Worm (Caenorhabditis elegans) whole organism, L4 larva: ENCODE measurements around the gene C34B4.5.

Experiments
- F10B5.3 ChIP-seq: sonication (generic microtip); optimal IDR thresholded peaks from 2 replicates; lab custom pipeline; 2016; ENCODE audit warnings: mild to moderate bottlenecking, missing genetic modification characterization, missing compliant biosample characterization
- T26A8.4 ChIP-seq: fragments of 200-800 bp; sonication (Bioruptor generic); IDR thresholded peaks from 2 replicates; pipeline ENCODE4 v1.3.6; 2022; ENCODE audit warnings: missing genetic modification characterization, missing compliant biosample characterization
- Y5F2A.4 ChIP-seq: fragments of 200-800 bp; sonication (Bioruptor generic); optimal IDR thresholded peaks from 2 replicates; lab custom pipeline; 2018; ENCODE audit warnings: mild to moderate bottlenecking, missing genetic modification characterization, missing compliant biosample characterization
- ZK337.2 ChIP-seq: fragments of 200-800 bp; sonication (Bioruptor generic); IDR thresholded peaks from 2 replicates; pipeline ENCODE4 v1.3.6; 2022; ENCODE audit warnings: missing genetic modification reagents, missing genetic modification characterization, missing compliant biosample characterization
- ceh-44 ChIP-seq: fragments of 200-800 bp; sonication (Bioruptor generic); IDR thresholded peaks from 2 replicates; pipeline ENCODE4 v1.3.6; 2022; ENCODE audit warnings: missing genetic modification reagents, missing genetic modification characterization, missing compliant biosample characterization
- ceh-62 ChIP-seq: sonication (generic microtip); optimal IDR thresholded peaks from 2 replicates; lab custom pipeline; 2017; ENCODE audit warnings: missing biosample characterization, missing genetic modification characterization
- duxl-1 ChIP-seq: sonication (generic microtip); optimal IDR thresholded peaks from 2 replicates; lab custom pipeline; 2016; ENCODE audit warnings: mild to moderate bottlenecking, missing genetic modification characterization, moderate library complexity, missing compliant biosample characterization; ENCODE audit not compliant: poor library complexity
- lsy-2 ChIP-seq, 2 experiments: fragments of 150-350 bp in 1 of 2; sonication (generic microtip) in 1 of 2; optimal IDR thresholded peaks; 2 replicates each; lab custom pipeline; 2014 to 2017; ENCODE audit warnings: missing biosample characterization in 2 of 2, missing genetic modification characterization in 2 of 2
- madf-5 ChIP-seq, 2 experiments: fragments of 200-800 bp; sonication (Bioruptor generic); IDR thresholded peaks; 2 replicates each; pipeline ENCODE4 v1.3.6; 2022; ENCODE audit warnings: missing compliant biosample characterization in 2 of 2, missing genetic modification characterization in 2 of 2
- nhr-10 ChIP-seq: fragments of 150-350 bp; optimal IDR thresholded peaks from 2 replicates; lab custom pipeline; 2014; ENCODE audit warnings: missing biosample characterization, missing genetic modification characterization
- nhr-28 ChIP-seq: fragments of 150-350 bp; optimal IDR thresholded peaks from 2 replicates; lab custom pipeline; 2014; ENCODE audit warnings: missing biosample characterization, missing genetic modification characterization
- nhr-41 ChIP-seq: fragments of 200-800 bp; sonication (Bioruptor generic); IDR thresholded peaks from 2 replicates; pipeline ENCODE4 v1.3.6; 2022; ENCODE audit warnings: missing genetic modification reagents, missing genetic modification characterization, missing compliant biosample characterization
- nhr-42 ChIP-seq: fragments of 200-800 bp; sonication (Bioruptor generic); IDR thresholded peaks from 2 replicates; pipeline ENCODE4 v1.3.6; 2022; ENCODE audit warnings: missing genetic modification characterization, missing compliant biosample characterization
- php-3 ChIP-seq: fragments of 200-800 bp; sonication (Bioruptor generic); IDR thresholded peaks from 2 replicates; pipeline ENCODE4 v1.3.6; 2022; ENCODE audit warnings: missing genetic modification reagents, missing genetic modification characterization, missing compliant biosample characterization
- spr-1 ChIP-seq: sonication (generic microtip); optimal IDR thresholded peaks from 2 replicates; lab custom pipeline; 2016; ENCODE audit warnings: mild to moderate bottlenecking, missing genetic modification characterization, missing compliant biosample characterization
- zfp-2 ChIP-seq: sonication (generic microtip); optimal IDR thresholded peaks from 2 replicates; lab custom pipeline; 2016; ENCODE audit warnings: mild to moderate bottlenecking, missing genetic modification characterization, missing compliant biosample characterization
- zip-11 ChIP-seq: fragments of 200-800 bp; sonication (Bioruptor generic); IDR thresholded peaks from 2 replicates; pipeline ENCODE4 v1.3.6; 2022; ENCODE audit warnings: missing genetic modification characterization, missing compliant biosample characterization

C34B4.5 gene

ce11 chrV:13137955-13138354, 42.2 kb downstream of the C34B4.5 start, which contains the start of gene clec-41 (continued):
- TF ChIP-seq ceh-44 = no peak
- TF ChIP-seq nhr-28 = peak; percentile 67

DNA sequence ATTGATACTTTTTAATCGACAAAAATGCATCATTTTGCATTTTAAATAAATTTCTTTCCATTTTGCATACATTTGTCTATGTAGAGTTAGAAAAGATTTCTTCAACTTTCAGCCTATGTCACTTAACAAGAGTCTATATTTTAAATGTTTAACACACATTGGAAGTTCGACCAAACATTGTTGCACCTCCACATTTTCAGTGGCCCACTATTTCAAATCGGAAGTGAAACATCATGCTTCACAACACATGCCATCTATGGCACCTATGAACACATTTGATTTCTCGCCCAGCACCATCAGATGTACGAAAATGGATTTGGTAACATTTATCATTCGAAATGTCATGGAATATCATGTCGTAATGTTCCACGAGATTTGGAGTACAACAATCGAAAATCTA, 42.9 kb downstream of the C34B4.5 start, which contains the start of gene dhc-3:
TSS of gene dhc-3 (plus strand) at position 301 of the 400 bp plus-strand sequence.
- TF ChIP-seq lsy-2 (tag; optimal IDR thresholded peaks at IDR 0.05; lab: Kevin White, UChicago) (no peak), nhr-41 (GFP tag; lab: Robert Waterston, UW) (no peak), Y5F2A.4 (no peak), duxl-1 (tag; lab: Kevin White, UChicago) (no peak), ZK337.2 (GFP tag; lab: Robert Waterston, UW) (no peak), spr-1 (tag; lab: Kevin White, UChicago) (no peak), F10B5.3 (tag; lab: Kevin White, UChicago) (no peak), ceh-62 (no peak), nhr-42 (GFP tag; lab: Robert Waterston, UW) (no peak), php-3 (GFP tag; lab: Robert Waterston, UW) (no peak), zfp-2 (tag; lab: Kevin White, UChicago) (no peak), T26A8.4 (GFP tag; lab: Robert Waterston, UW) (no peak), zip-11 (GFP tag; lab: Robert Waterston, UW) (no peak), madf-5 (GFP tag; IDR thresholded peaks at IDR 0.05; lab: Robert Waterston, UW) (no peak), nhr-10 (no peak)
- TF ChIP-seq, all 104 proteins: peak for 0
